Worm (Caenorhabditis elegans): ENCODE measurements around the gene plp-1.

Gene plp-1

DNA sequence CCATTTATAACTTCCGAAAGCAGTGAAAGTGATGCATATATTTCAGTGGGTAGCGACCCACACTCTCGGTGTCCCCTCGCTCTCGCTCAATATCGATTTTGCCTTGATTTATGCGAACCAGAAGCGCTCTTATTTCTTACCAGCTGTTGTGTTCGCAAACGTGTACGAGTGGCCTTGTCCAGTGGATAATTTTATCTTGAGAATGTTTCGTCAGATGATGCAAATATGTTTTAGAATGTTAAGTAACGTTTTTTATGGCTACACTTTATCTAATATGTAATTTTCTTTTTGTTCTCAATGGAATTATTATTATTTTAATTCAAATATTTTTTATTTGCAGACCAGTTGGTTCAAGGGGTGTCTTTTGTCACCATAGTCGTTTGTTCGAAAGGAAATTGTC, at the start of gene plp-1:
Gene plp-1 (plus strand): TSS at position 341 of the 400 bp plus-strand sequence.
- TF ChIP-seq pax-1 (tag; optimal IDR thresholded peaks at IDR 0.05) (no peak), ceh-48 (tag; optimal IDR thresholded peaks at IDR 0.05) (peak; percentile 52)

DNA sequence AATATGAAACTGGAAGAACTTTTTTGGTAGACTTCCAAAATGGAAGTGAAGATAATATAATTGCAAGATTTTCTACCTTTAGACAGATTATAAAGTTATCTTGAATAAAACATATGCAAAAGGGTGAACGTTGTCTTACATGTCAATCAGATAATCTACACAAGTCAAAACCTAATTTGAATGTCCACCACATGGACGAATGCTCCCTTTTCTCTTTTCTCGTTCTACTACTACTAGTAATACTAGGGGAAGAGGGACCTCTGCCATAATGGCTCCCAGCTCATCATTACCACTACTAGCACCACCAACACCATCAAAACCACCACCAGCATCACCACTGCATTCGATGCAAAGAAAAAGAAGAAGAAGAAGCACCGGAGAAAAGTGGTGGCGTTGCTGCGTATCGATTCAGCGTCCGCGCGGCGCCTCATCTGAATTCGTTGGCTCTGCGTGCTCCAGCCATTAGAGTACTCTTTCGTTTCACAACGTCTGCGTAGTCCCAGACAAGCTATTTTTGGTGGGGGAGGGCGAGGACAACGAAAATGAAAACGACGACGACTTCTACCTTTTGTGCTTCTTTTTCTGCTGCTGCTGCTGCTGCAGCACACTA, 47.8 kb upstream of the plp-1 start:
- TF ChIP-seq tbx-2 (tag; optimal IDR thresholded peaks at IDR 0.05) (no peak), ztf-16 (tag; optimal IDR thresholded peaks at IDR 0.05) (no peak), tbx-7 (tag; optimal IDR thresholded peaks at IDR 0.05) (no peak), unc-86 (tag; optimal IDR thresholded peaks at IDR 0.05) (no peak), ceh-48 (tag; optimal IDR thresholded peaks at IDR 0.05) (peak; percentile 76), C08G9.2 (tag; optimal IDR thresholded peaks at IDR 0.05) (no peak), nfya-1 (tag; optimal IDR thresholded peaks at IDR 0.05) (peak; percentile 30), pag-3 (tag; optimal IDR thresholded peaks at IDR 0.05; ENCODE audit: borderline replicate concordance) (no peak), sdc-2 (tag; optimal IDR thresholded peaks at IDR 0.05) (no peak), ceh-24 (tag; optimal IDR thresholded peaks at IDR 0.05) (no peak), elt-4 (tag; optimal IDR thresholded peaks at IDR 0.05) (no peak), ceh-34 (tag; optimal IDR thresholded peaks at IDR 0.05) (no peak), Y22D7AL.16 (tag; optimal IDR thresholded peaks at IDR 0.05) (no peak), dve-1 (tag; optimal IDR thresholded peaks at IDR 0.05) (no peak), pax-1 (tag; optimal IDR thresholded peaks at IDR 0.05) (no peak), unc-42 (tag; optimal IDR thresholded peaks at IDR 0.05) (peak; percentile 88), ceh-30 (tag; optimal IDR thresholded peaks at IDR 0.05) (no peak), ceh-14 (tag; optimal IDR thresholded peaks at IDR 0.05) (peak; percentile 25), ceh-2 (tag; optimal IDR thresholded peaks at IDR 0.05) (no peak), ceh-9 (tag; optimal IDR thresholded peaks at IDR 0.05) (no peak), ceh-45 (GFP tag; IDR thresholded peaks at IDR 0.05) (no peak), dmd-4 (tag; optimal IDR thresholded peaks at IDR 0.05; ENCODE audit: borderline replicate concordance) (no peak), ref-2 (tag; optimal IDR thresholded peaks at IDR 0.05) (no peak), pha-2 (tag; optimal IDR thresholded peaks at IDR 0.05) (no peak), che-1 (tag; optimal IDR thresholded peaks at IDR 0.05) (no peak), fkh-6 (tag; optimal IDR thresholded peaks at IDR 0.05) (no peak), ceh-31 (tag; optimal IDR thresholded peaks at IDR 0.05) (peak; percentile 54), fkh-10 (GFP tag; optimal IDR thresholded peaks at IDR 0.05) (no peak)

DNA sequence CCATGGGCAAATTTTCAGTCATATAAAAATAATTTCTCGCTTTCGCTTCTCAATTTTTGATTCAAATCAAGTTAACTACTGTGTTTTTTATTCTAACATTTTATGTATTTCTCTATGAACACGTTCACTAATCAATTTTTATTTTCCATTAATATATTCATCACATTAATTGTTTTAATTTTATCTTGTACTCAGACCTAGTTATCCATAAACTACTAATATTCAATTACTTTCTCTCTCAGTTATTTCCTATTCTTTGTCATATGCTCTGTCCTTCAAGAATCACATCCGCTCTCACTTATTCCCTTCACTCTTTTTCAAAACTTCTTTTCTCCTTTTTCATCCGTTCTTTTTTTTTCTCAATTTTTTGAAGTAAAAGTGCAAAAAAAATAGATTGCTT, 46.2 kb upstream of the plp-1 start:
- TF ChIP-seq hlh-15 (tag; optimal IDR thresholded peaks at IDR 0.05) = no peak
- TF ChIP-seq ceh-19 (GFP tag; optimal IDR thresholded peaks at IDR 0.05) = no peak
- no peak for TF ChIP-seq gmeb-2 (tag; optimal IDR thresholded peaks at IDR 0.05)
- TF ChIP-seq unc-42 (tag; optimal IDR thresholded peaks at IDR 0.05) = peak; percentile 18

DNA sequence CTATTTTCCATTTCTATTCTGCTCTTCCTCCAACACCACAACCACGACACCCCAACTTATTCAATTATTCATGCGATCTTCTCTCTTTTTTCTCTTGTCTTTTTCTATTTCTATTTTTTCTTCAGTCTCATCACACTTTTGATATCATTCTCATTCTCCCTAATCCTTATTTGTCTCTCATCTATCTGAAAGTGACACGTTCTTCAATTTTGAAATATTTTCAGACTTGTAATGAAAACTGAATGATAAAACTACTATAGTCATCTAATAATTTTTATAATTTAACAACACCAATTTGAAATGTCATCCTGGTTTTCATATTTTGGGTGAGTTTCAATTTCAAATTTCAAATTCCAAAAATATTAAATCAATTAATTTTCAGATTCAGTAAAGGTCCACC, 44.5 kb upstream of the plp-1 start, which contains the start of gene cla-1:
Gene cla-1 (plus strand): TSS at position 301 of the 400 bp plus-strand sequence.
- TF ChIP-seq ceh-9 (tag; optimal IDR thresholded peaks at IDR 0.05) = no peak
- TF ChIP-seq elt-2 (tag; optimal IDR thresholded peaks at IDR 0.05) = no peak
- TF ChIP-seq unc-42 (tag; optimal IDR thresholded peaks at IDR 0.05) = peak; percentile 44

ce11 chrIV:7605413-7605812, 27.7 kb upstream of the plp-1 start:
- TF ChIP-seq ceh-24 (tag; optimal IDR thresholded peaks at IDR 0.05) = no peak
- TF ChIP-seq unc-42 (tag; optimal IDR thresholded peaks at IDR 0.05) = peak; percentile 82

ce11 chrIV:7608111-7608510, 25.0 kb upstream of the plp-1 start:
- no peak for TF ChIP-seq che-1 (tag; optimal IDR thresholded peaks at IDR 0.05)
- TF ChIP-seq Y22D7AL.16 (tag; optimal IDR thresholded peaks at IDR 0.05) = no peak
